Fruit fly (Drosophila melanogaster) whole organism, embryonic: Measurements from ENCODE around the gene SCCRO.

Experiments
- Abd-B ChIP-seq: fragments of 200-800 bp; sonication (Bioruptor generic); optimal IDR thresholded peaks from 2 replicates; lab custom pipeline; 2018; ENCODE audit warnings: missing biosample characterization, mild to moderate bottlenecking, missing genetic modification characterization, moderate library complexity
- CG10147 ChIP-seq: fragments of 200-800 bp; sonication (Bioruptor generic); optimal IDR thresholded peaks from 2 replicates; lab custom pipeline; 2019; ENCODE audit warnings: missing biosample characterization, mild to moderate bottlenecking, missing genetic modification characterization, moderate library complexity
- CG10543 ChIP-seq: fragments of 200-800 bp; sonication (Bioruptor generic); optimal IDR thresholded peaks from 3 replicates; lab custom pipeline; 2017; ENCODE audit warnings: missing biosample characterization, mild to moderate bottlenecking, missing genetic modification characterization, moderate library complexity
- CG10654 ChIP-seq: fragments of 200-800 bp; sonication (Bioruptor generic); optimal IDR thresholded peaks from 2 replicates; lab custom pipeline; 2016; ENCODE audit warnings: missing biosample characterization, missing genetic modification characterization
- CG11504 ChIP-seq: fragments of 200-800 bp; sonication (Bioruptor generic); optimal IDR thresholded peaks from 3 replicates; lab custom pipeline; 2019; ENCODE audit warnings: missing biosample characterization, mild to moderate bottlenecking, missing genetic modification characterization, moderate library complexity
- CG12942 ChIP-seq: fragments of 200-800 bp; sonication (Bioruptor generic); optimal IDR thresholded peaks from 3 replicates; lab custom pipeline; 2016; ENCODE audit warnings: missing biosample characterization, missing genetic modification characterization
- CG13296 ChIP-seq: fragments of 200-800 bp; sonication (Bioruptor generic); optimal IDR thresholded peaks from 3 replicates; lab custom pipeline; 2018; ENCODE audit warnings: missing biosample characterization, mild to moderate bottlenecking, missing genetic modification characterization
- CG14710 ChIP-seq: fragments of 200-800 bp; sonication (Bioruptor generic); optimal IDR thresholded peaks from 3 replicates; lab custom pipeline; 2019; ENCODE audit warnings: missing biosample characterization, mild to moderate bottlenecking, missing genetic modification characterization, moderate library complexity
- CG1603 ChIP-seq: fragments of 200-800 bp; sonication (Bioruptor generic); optimal IDR thresholded peaks from 2 replicates; lab custom pipeline; 2019; ENCODE audit warnings: missing biosample characterization, mild to moderate bottlenecking, missing genetic modification characterization, moderate library complexity
- CG1832 ChIP-seq: fragments of 200-800 bp; sonication (Bioruptor generic); optimal IDR thresholded peaks from 2 replicates; lab custom pipeline; 2017; ENCODE audit warnings: missing biosample characterization, mild to moderate bottlenecking, missing genetic modification characterization, inconsistent platforms
- CG30020 ChIP-seq: fragments of 200-800 bp; optimal IDR thresholded peaks from 2 replicates; lab custom pipeline; 2019; ENCODE audit warnings: missing biosample characterization, mild to moderate bottlenecking, missing genetic modification characterization, moderate library complexity
- CG3281 ChIP-seq: fragments of 200-800 bp; sonication (Bioruptor generic); optimal IDR thresholded peaks from 3 replicates; lab custom pipeline; 2017; ENCODE audit warnings: missing biosample characterization, mild to moderate bottlenecking, missing genetic modification characterization
- CG34422 ChIP-seq: fragments of 200-800 bp; sonication (Bioruptor generic); IDR thresholded peaks from 3 replicates; pipeline ENCODE4 v1.3.6; 2022; ENCODE audit warnings: missing biosample characterization, missing genetic modification characterization
- CG3995 ChIP-seq: fragments of 200-800 bp; sonication (Bioruptor generic); optimal IDR thresholded peaks from 3 replicates; lab custom pipeline; 2016; ENCODE audit warnings: missing biosample characterization, missing genetic modification characterization
- CG42726 ChIP-seq: fragments of 200-800 bp; sonication (Bioruptor generic); IDR thresholded peaks from 2 replicates; pipeline ENCODE4 v1.3.6; 2022; ENCODE audit warnings: missing biosample characterization, missing genetic modification characterization; ENCODE audit not compliant: partially characterized antibody
- CG5953 ChIP-seq: fragments of 200-800 bp; sonication (Bioruptor generic); IDR thresholded peaks from 2 replicates; pipeline ENCODE4 v1.3.6; 2022; ENCODE audit warnings: missing biosample characterization, missing genetic modification characterization
- CG6272 ChIP-seq: fragments of 200-800 bp; sonication (Bioruptor generic); IDR thresholded peaks from 2 replicates; pipeline ENCODE4 v1.3.6; 2022; ENCODE audit warnings: missing biosample characterization, missing genetic modification characterization
- Chrac-16 ChIP-seq: fragments of 200-800 bp; sonication (Bioruptor generic); optimal IDR thresholded peaks from 3 replicates; lab custom pipeline; 2016; ENCODE audit warnings: missing biosample characterization, missing genetic modification characterization
- CkIIα-i1 ChIP-seq: fragments of 200-800 bp; sonication (Bioruptor generic); IDR thresholded peaks from 2 replicates; pipeline ENCODE4 v1.3.6; 2022; ENCODE audit warnings: missing biosample characterization, missing genetic modification characterization
- Dfd ChIP-seq, 2 experiments: fragments of >200 bp; optimal IDR thresholded peaks; 2 replicates each; lab custom pipeline; 2017; ENCODE audit warnings: missing biosample characterization in 2 of 2, missing genetic modification characterization in 2 of 2
- Fer1 ChIP-seq: fragments of 200-800 bp; sonication (Bioruptor generic); optimal IDR thresholded peaks from 2 replicates; lab custom pipeline; 2017; ENCODE audit warnings: missing biosample characterization, mild to moderate bottlenecking, missing genetic modification characterization
- Hey ChIP-seq: fragments of 200-800 bp; sonication (Bioruptor generic); optimal IDR thresholded peaks from 3 replicates; lab custom pipeline; 2018; ENCODE audit warnings: missing biosample characterization, mild to moderate bottlenecking, missing genetic modification characterization
- Hr39 ChIP-seq: fragments of >200 bp; optimal IDR thresholded peaks from 2 replicates; lab custom pipeline; 2017
- Hr78 ChIP-seq, 2 experiments: fragments of 200-800 bp in 1 of 2; fragments of >200 bp in 1 of 2; sonication (Bioruptor generic) in 1 of 2; optimal IDR thresholded peaks; 2 replicates each; lab custom pipeline; 2017 to 2019; ENCODE audit warnings: missing biosample characterization in 2 of 2, missing genetic modification characterization in 2 of 2, mild to moderate bottlenecking in 1 of 2, moderate library complexity in 1 of 2
- Lhr ChIP-seq: fragments of 200-800 bp; sonication (Bioruptor generic); optimal IDR thresholded peaks from 3 replicates; lab custom pipeline; 2017; ENCODE audit warnings: mild to moderate bottlenecking, missing biosample characterization, missing genetic modification reagents, missing genetic modification characterization
- Lim3 ChIP-seq: fragments of 200-800 bp; sonication (Bioruptor generic); IDR thresholded peaks from 2 replicates; pipeline ENCODE4 v1.3.6; 2022; ENCODE audit warnings: missing biosample characterization, missing genetic modification characterization
- Ptx1 ChIP-seq: fragments of 200-800 bp; sonication (Bioruptor generic); IDR thresholded peaks from 2 replicates; pipeline ENCODE4 v1.3.6; 2022; ENCODE audit warnings: missing biosample characterization, missing genetic modification characterization
- Sry-β ChIP-seq: fragments of 200-800 bp; sonication (Bioruptor generic); optimal IDR thresholded peaks from 2 replicates; lab custom pipeline; 2018; ENCODE audit warnings: missing biosample characterization, mild to moderate bottlenecking, missing genetic modification characterization, moderate library complexity
- Sry-δ ChIP-seq: fragments of 200-800 bp; sonication (Bioruptor generic); optimal IDR thresholded peaks from 2 replicates; lab custom pipeline; 2016; ENCODE audit warnings: missing biosample characterization, missing genetic modification characterization
- Taf1 ChIP-seq: fragments of 200-800 bp; sonication (Bioruptor generic); IDR thresholded peaks from 2 replicates; pipeline ENCODE4 v1.3.6; 2022; ENCODE audit warnings: missing biosample characterization, missing genetic modification characterization
- abd-A ChIP-seq: fragments of 200-800 bp; sonication (Bioruptor generic); optimal IDR thresholded peaks from 3 replicates; lab custom pipeline; 2019; ENCODE audit warnings: missing biosample characterization, mild to moderate bottlenecking, missing genetic modification characterization, moderate library complexity
- ap ChIP-seq: fragments of 200-800 bp; sonication (Bioruptor generic); IDR thresholded peaks from 2 replicates; pipeline ENCODE4 v1.3.6; 2022; ENCODE audit warnings: missing biosample characterization, missing genetic modification characterization
- cas ChIP-seq: fragments of 200-800 bp; sonication (Bioruptor generic); IDR thresholded peaks from 2 replicates; pipeline ENCODE4 v1.3.6; 2022; ENCODE audit warnings: missing biosample characterization, missing genetic modification characterization
- dysf ChIP-seq: fragments of 200-800 bp; sonication (Bioruptor generic); IDR thresholded peaks from 3 replicates; pipeline ENCODE4 v1.3.6; 2022; ENCODE audit warnings: missing biosample characterization, missing genetic modification characterization
- ewg ChIP-seq: fragments of 200-800 bp; sonication (Bioruptor generic); optimal IDR thresholded peaks from 3 replicates; lab custom pipeline; 2017; ENCODE audit warnings: mild to moderate bottlenecking, missing biosample characterization, missing genetic modification reagents, missing genetic modification characterization
- fd102C ChIP-seq: fragments of 200-800 bp; sonication (Bioruptor generic); optimal IDR thresholded peaks from 2 replicates; lab custom pipeline; 2018; ENCODE audit warnings: missing biosample characterization, mild to moderate bottlenecking, missing genetic modification characterization, moderate library complexity
- gro ChIP-seq: fragments of 200-800 bp; sonication (Bioruptor generic); optimal IDR thresholded peaks from 2 replicates; lab custom pipeline; 2016; ENCODE audit warnings: missing biosample characterization, missing genetic modification characterization
- gsb ChIP-seq: fragments of 200-800 bp; sonication (Bioruptor generic); IDR thresholded peaks from 2 replicates; pipeline ENCODE4 v1.3.6; 2022; ENCODE audit warnings: missing biosample characterization, missing genetic modification characterization
- gsb-n ChIP-seq: fragments of 200-800 bp; sonication (Bioruptor generic); optimal IDR thresholded peaks from 3 replicates; lab custom pipeline; 2018; ENCODE audit warnings: missing biosample characterization, mild to moderate bottlenecking, missing genetic modification characterization
- h ChIP-seq: fragments of >200 bp; optimal IDR thresholded peaks from 2 replicates; lab custom pipeline; 2017
- hth ChIP-seq: fragments of >200 bp; optimal IDR thresholded peaks from 2 replicates; lab custom pipeline; 2017; ENCODE audit warnings: inconsistent platforms
- jing ChIP-seq: fragments of 200-800 bp; sonication (Bioruptor generic); optimal IDR thresholded peaks from 2 replicates; lab custom pipeline; 2018; ENCODE audit warnings: missing biosample characterization, mild to moderate bottlenecking, missing genetic modification characterization
- kni ChIP-seq: fragments of 200-800 bp; sonication (Bioruptor generic); optimal IDR thresholded peaks from 3 replicates; lab custom pipeline; 2017; ENCODE audit warnings: mild to moderate bottlenecking, missing biosample characterization, missing genetic modification reagents, missing genetic modification characterization
- nau ChIP-seq: fragments of 200-800 bp; sonication (Bioruptor generic); optimal IDR thresholded peaks from 3 replicates; lab custom pipeline; 2017; ENCODE audit warnings: missing biosample characterization, mild to moderate bottlenecking, missing genetic modification characterization, missing genetic modification reagents
- phol ChIP-seq: fragments of 200-800 bp; sonication (Bioruptor generic); optimal IDR thresholded peaks from 3 replicates; lab custom pipeline; 2018; ENCODE audit warnings: missing biosample characterization, mild to moderate bottlenecking, missing genetic modification characterization, moderate library complexity
- psq ChIP-seq: fragments of 200-800 bp; sonication (Bioruptor generic); optimal IDR thresholded peaks from 2 replicates; lab custom pipeline; 2017; ENCODE audit warnings: missing biosample characterization, missing genetic modification characterization
- ro ChIP-seq: fragments of 200-800 bp; sonication (Bioruptor generic); IDR thresholded peaks from 2 replicates; pipeline ENCODE4 v1.3.6; 2022; ENCODE audit warnings: missing biosample characterization, missing genetic modification characterization
- seq ChIP-seq: fragments of 200-800 bp; sonication (Bioruptor generic); IDR thresholded peaks from 2 replicates; pipeline ENCODE4 v1.3.6; 2022; ENCODE audit warnings: missing biosample characterization, missing genetic modification characterization
- slbo ChIP-seq: fragments of 200-800 bp; sonication (Bioruptor generic); IDR thresholded peaks from 2 replicates; pipeline ENCODE4 v1.3.6; 2022; ENCODE audit warnings: missing biosample characterization, missing genetic modification characterization
- tin ChIP-seq: fragments of 200-800 bp; sonication (Bioruptor generic); optimal IDR thresholded peaks from 3 replicates; lab custom pipeline; 2016; ENCODE audit warnings: missing biosample characterization, missing genetic modification characterization
- twi ChIP-seq: fragments of 200-800 bp; optimal IDR thresholded peaks from 2 replicates; lab custom pipeline; 2019; ENCODE audit warnings: missing biosample characterization, mild to moderate bottlenecking, missing genetic modification characterization, moderate library complexity
- vfl ChIP-seq: fragments of 200-800 bp; sonication (Bioruptor generic); optimal IDR thresholded peaks from 2 replicates; lab custom pipeline; 2016; ENCODE audit warnings: missing biosample characterization, missing genetic modification characterization

Gene SCCRO

DNA sequence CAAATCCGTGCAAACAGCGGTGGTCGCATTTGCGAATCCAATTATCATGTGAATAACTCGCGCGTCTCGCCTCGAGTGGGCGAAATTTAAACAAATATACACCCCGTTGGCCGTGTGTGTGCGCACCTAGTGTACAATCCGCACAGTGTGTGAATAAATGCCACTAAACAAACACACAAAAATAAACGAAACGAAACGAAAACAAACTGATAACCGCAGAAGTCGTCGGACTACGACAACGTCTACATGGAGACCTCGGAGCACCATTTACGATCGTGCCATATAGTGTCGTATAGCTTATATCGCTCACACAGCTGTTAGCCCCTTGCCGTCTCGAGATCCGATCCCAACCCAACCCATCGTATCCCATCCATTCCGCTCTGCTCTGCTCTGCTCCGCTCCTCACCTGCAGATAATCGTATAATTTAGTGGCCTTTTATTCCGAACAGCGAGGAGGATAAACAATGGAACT is 3.3 kb downstream of the SCCRO start (continued):
- TF ChIP-seq Hr78 (GFP tag; optimal IDR thresholded peaks at IDR 0.05; lab: Kevin White, UChicago): no peak
- no peak for TF ChIP-seq ap (GFP tag; lab: Robert Waterston, UW)
- TF ChIP-seq CG6272 (GFP tag; lab: Robert Waterston, UW): no peak
- peak; percentile 60 for TF ChIP-seq gro
- peak; percentile 8 for TF ChIP-seq Lhr (GFP tag; lab: Kevin White, UChicago)
- TF ChIP-seq cas (GFP tag; lab: Robert Waterston, UW): no peak
- TF ChIP-seq jing: no peak
- TF ChIP-seq Hey (tag; lab: Kevin White, UChicago): peak; percentile 92
- TF ChIP-seq phol (tag; lab: Kevin White, UChicago): no peak
- TF ChIP-seq CG1832: no peak
- TF ChIP-seq CG10147 (GFP tag; lab: Kevin White, UChicago): no peak
- TF ChIP-seq hth (lab: Kevin White, UChicago): no peak
- TF ChIP-seq CG30020 (tag; lab: Kevin White, UChicago): no peak
- no peak for TF ChIP-seq ro
- no peak for TF ChIP-seq Sry-β (GFP tag; lab: Kevin White, UChicago)
- TF ChIP-seq CG14710 (tag; lab: Kevin White, UChicago): peak; percentile 29
- TF ChIP-seq CG3281 (GFP tag; lab: Kevin White, UChicago): peak; percentile 78
- TF ChIP-seq CG11504 (tag; lab: Kevin White, UChicago): no peak
- TF ChIP-seq dysf: peak; percentile 47; the same call in 2 of the 3 replicates
- peak; percentile 98 for TF ChIP-seq CG10543 (GFP tag; lab: Kevin White, UChicago)
- TF ChIP-seq CG10654 (GFP tag; lab: Kevin White, UChicago): peak; percentile 26
- TF ChIP-seq gsb (GFP tag; lab: Robert Waterston, UW): peak; percentile 65; the same call in 1 of the 2 replicates
- TF ChIP-seq Chrac-16: no peak
- TF ChIP-seq CG3995 (GFP tag; lab: Kevin White, UChicago): no peak
- no peak for TF ChIP-seq CkIIα-i1 (GFP tag; lab: Robert Waterston, UW)
- TF ChIP-seq Dfd (GFP tag; optimal IDR thresholded peaks at IDR 0.05; lab: Kevin White, UChicago): no peak
- TF ChIP-seq Hr39 (lab: Kevin White, UChicago): no peak
- no peak for TF ChIP-seq gsb-n (tag; lab: Kevin White, UChicago)
- no peak for TF ChIP-seq CG12942
- peak; percentile 59; the same call in 1 of the 3 replicates for TF ChIP-seq CG34422 (GFP tag; lab: Robert Waterston, UW)
- TF ChIP-seq Sry-δ (GFP tag; lab: Kevin White, UChicago): no peak
- no peak for TF ChIP-seq Taf1
- no peak for TF ChIP-seq tin
- 0 out of 2 replicates have a peak, but pooled peaks have one; percentile 14 for TF ChIP-seq slbo
- TF ChIP-seq seq (GFP tag; lab: Robert Waterston, UW): peak; percentile 70; the same call in 1 of the 2 replicates
- peak; percentile 92 for TF ChIP-seq CG13296 (GFP tag; lab: Kevin White, UChicago)
- TF ChIP-seq psq (GFP tag; lab: Kevin White, UChicago): peak; percentile 37
- no peak for TF ChIP-seq CG5953
- TF ChIP-seq fd102C: no peak
- no peak for TF ChIP-seq h (lab: Kevin White, UChicago)
- no peak for TF ChIP-seq Abd-B (GFP tag; lab: Kevin White, UChicago)
- TF ChIP-seq kni (GFP tag; lab: Kevin White, UChicago): peak; percentile 85
- no peak for TF ChIP-seq CG42726 (GFP tag; lab: Robert Waterston, UW)
- TF ChIP-seq abd-A (tag; lab: Kevin White, UChicago): no peak
- peak; percentile 39 for TF ChIP-seq CG1603
- peak; percentile 3 for TF ChIP-seq twi (tag; lab: Kevin White, UChicago)
- TF ChIP-seq Ptx1 (GFP tag; lab: Robert Waterston, UW): no peak
- no peak for TF ChIP-seq Lim3 (GFP tag; lab: Robert Waterston, UW)
- TF ChIP-seq ewg (GFP tag; lab: Kevin White, UChicago): no peak
- TF ChIP-seq nau: no peak
- TF ChIP-seq vfl (GFP tag; lab: Kevin White, UChicago): no peak
- peak; percentile 90 for TF ChIP-seq Fer1
